Worm (Caenorhabditis elegans): ENCODE data around the gene Y37E11B.5.

The Y37E11B.5 gene

DNA sequence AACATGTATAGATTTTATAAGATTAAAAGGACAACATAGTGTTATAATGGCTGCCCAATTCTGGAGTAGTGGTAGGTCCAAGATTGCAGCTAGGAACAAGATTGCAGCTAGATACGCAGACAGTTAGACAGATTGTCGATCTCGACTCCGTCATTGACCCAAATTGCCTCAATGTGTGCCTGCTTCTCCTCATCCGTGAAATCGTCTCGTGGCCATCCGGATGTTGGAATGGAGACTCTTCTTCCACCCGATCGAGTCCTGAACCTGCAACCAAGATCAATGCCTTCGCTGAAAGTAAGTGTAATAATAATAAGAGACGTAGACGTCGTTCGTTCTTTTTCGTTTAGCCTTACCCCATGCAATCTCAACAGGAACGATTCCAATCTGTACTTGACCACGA lies 19.7 kb downstream of the Y37E11B.5 start:
- TF ChIP-seq T22C8.4 (GFP tag; IDR thresholded peaks at IDR 0.05) = no peak
- TF ChIP-seq ztf-29 (GFP tag; IDR thresholded peaks at IDR 0.05) = no peak
- TF ChIP-seq ztf-23 (GFP tag; IDR thresholded peaks at IDR 0.05) = no peak
- TF ChIP-seq tab-1 (GFP tag; IDR thresholded peaks at IDR 0.05) = no peak
- no peak for TF ChIP-seq flt-1 (GFP tag; IDR thresholded peaks at IDR 0.05)
- TF ChIP-seq ref-1 (GFP tag; conservative IDR thresholded peaks at IDR 0.05) = no peak
- TF ChIP-seq med-1 (GFP tag; optimal IDR thresholded peaks at IDR 0.05; ENCODE audit: insufficient read depth) = no peak
- no peak for TF ChIP-seq klf-2 (GFP tag; conservative IDR thresholded peaks at IDR 0.05)
- no peak for TF ChIP-seq cog-1 (tag; optimal IDR thresholded peaks at IDR 0.05)

DNA sequence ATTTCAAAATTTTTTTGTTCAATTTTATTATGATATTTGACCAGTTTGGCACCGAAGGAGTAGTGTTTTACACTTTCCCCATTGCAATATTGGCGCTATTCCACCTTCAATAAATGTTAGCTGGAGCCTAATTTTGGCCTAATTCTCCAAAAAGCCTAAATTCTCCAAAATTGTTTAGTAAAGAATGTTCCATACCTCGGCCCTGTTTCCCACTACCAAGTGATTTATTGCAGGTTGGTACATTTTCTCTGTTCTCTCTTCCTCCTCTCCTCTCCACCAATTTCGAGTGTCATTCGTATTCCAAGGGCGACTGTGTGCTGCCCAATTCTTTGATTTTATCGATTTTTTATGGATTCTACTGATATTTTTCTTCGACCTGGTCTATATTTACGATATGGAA lies 20.2 kb downstream of the Y37E11B.5 start, which contains the start of gene Y37E11B.2:
Gene Y37E11B.2, plus strand, starts transcription at position 301 of the 400 bp plus-strand sequence.
- TF ChIP-seq cog-1 (tag; optimal IDR thresholded peaks at IDR 0.05) = no peak

DNA sequence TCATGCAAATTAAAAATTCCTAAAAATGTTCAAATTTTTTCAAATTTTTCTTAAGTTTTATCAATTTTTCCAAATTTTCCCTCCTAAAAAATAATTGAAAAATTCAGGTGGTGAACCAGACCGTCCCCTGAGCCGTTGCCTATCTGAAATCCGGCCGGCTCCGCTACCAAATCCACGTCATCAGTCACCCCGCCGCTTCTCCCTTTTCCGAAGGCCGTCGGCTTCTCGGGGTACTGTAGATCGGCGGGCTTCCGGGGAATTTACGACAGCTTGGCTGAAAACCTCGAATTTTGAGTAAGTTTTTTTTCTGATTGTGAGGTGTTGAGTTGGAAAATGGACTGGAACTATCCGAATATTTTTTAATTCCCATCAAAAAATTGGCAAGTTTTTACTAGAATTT lies 27.7 kb downstream of the Y37E11B.5 start:
- no peak for TF ChIP-seq T22C8.4 (GFP tag; IDR thresholded peaks at IDR 0.05)
- TF ChIP-seq ztf-23 (GFP tag; IDR thresholded peaks at IDR 0.05) = no peak
- no peak for TF ChIP-seq klf-2 (GFP tag; conservative IDR thresholded peaks at IDR 0.05)
- no peak for TF ChIP-seq med-1 (GFP tag; optimal IDR thresholded peaks at IDR 0.05; ENCODE audit: insufficient read depth)
- TF ChIP-seq ztf-29 (GFP tag; IDR thresholded peaks at IDR 0.05) = no peak
- no peak for TF ChIP-seq ref-1 (GFP tag; conservative IDR thresholded peaks at IDR 0.05)
- TF ChIP-seq tab-1 (GFP tag; IDR thresholded peaks at IDR 0.05) = no peak
- no peak for TF ChIP-seq flt-1 (GFP tag; IDR thresholded peaks at IDR 0.05)
- no peak for TF ChIP-seq cog-1 (tag; optimal IDR thresholded peaks at IDR 0.05)

DNA sequence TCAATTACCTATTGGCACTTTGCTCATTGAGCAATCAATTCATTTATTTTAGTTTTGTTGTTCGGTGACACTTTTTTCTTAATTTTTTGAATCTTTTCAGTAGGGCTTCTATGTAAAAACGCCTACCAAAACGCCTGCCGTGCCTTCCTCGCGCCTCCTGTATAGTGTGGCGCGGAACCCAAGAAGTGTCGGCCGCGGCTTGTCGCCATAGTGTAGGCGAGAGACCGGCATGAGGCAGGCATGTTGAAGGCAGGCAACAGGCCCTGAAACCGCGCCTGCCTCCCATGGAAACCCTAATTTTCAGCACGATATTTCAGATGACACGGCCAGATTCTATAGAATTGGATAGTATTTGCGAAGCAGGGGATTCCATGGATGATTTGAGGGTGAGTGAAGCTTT lies 29.7 kb downstream of the Y37E11B.5 start, which contains the start of gene otpl-1:
Gene otpl-1, plus strand, starts transcription at position 372 of the 400 bp plus-strand sequence.
- TF ChIP-seq cog-1 (tag; optimal IDR thresholded peaks at IDR 0.05) (no peak), T22C8.4 (GFP tag; IDR thresholded peaks at IDR 0.05) (no peak), flt-1 (GFP tag; IDR thresholded peaks at IDR 0.05) (no peak), med-1 (GFP tag; optimal IDR thresholded peaks at IDR 0.05; ENCODE audit: insufficient read depth) (no peak), tab-1 (GFP tag; IDR thresholded peaks at IDR 0.05) (no peak), ztf-23 (GFP tag; IDR thresholded peaks at IDR 0.05) (no peak)

DNA sequence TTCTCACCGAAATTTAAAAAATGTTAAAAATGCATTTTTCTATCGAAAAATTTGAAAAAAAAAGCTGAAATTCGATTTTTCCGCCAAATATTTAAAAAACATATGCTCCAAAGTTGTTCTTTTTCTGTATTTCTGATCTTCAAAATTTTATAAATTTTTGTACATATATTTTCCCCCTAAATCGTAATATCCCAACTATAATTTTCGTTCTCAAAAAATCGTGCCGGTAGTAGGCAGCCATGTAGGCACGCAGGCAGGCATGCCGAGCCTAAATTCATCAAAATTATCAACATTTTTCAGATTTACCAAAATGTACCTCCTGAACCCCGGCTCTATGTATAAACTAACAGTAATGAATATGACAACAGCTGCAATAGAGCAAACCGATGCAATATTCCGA lies 33.5 kb downstream of the Y37E11B.5 start, which contains the start of gene sre-5:
Gene sre-5, plus strand, starts transcription at position 301 of the 400 bp plus-strand sequence.
- no peak for TF ChIP-seq ztf-29 (GFP tag; IDR thresholded peaks at IDR 0.05)
- TF ChIP-seq tab-1 (GFP tag; IDR thresholded peaks at IDR 0.05) = no peak
- TF ChIP-seq flt-1 (GFP tag; IDR thresholded peaks at IDR 0.05) = no peak
- no peak for TF ChIP-seq klf-2 (GFP tag; conservative IDR thresholded peaks at IDR 0.05)
- TF ChIP-seq ztf-23 (GFP tag; IDR thresholded peaks at IDR 0.05) = no peak
- no peak for TF ChIP-seq ref-1 (GFP tag; conservative IDR thresholded peaks at IDR 0.05)
- TF ChIP-seq cog-1 (tag; optimal IDR thresholded peaks at IDR 0.05) = no peak
- TF ChIP-seq med-1 (GFP tag; optimal IDR thresholded peaks at IDR 0.05; ENCODE audit: insufficient read depth) = no peak
- TF ChIP-seq T22C8.4 (GFP tag; IDR thresholded peaks at IDR 0.05) = no peak

DNA sequence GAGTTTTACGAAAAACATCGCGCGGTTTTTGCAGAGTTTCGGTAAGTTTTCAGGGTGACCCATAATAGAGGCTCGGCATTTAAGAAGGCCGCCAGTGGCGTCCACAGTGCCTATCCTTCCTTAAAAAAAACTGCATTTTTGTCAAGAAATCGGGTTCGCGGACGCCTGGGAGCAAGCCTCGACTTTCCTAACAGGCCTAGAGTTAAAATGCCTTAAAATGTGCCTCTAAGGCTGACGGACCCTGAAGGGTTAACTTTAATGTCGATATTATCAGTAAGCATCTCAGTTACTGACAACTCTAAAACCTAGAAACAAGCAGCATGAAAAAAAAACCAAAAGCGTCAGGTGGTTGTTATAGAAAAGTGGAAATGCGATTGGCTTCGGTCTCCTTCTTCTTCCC lies 39.2 kb downstream of the Y37E11B.5 start:
- TF ChIP-seq med-1 (GFP tag; optimal IDR thresholded peaks at IDR 0.05; ENCODE audit: insufficient read depth) (no peak), ztf-23 (GFP tag; IDR thresholded peaks at IDR 0.05) (no peak), ztf-29 (GFP tag; IDR thresholded peaks at IDR 0.05) (no peak), ref-1 (GFP tag; conservative IDR thresholded peaks at IDR 0.05) (no peak), cog-1 (tag; optimal IDR thresholded peaks at IDR 0.05) (no peak), klf-2 (GFP tag; conservative IDR thresholded peaks at IDR 0.05) (no peak), tab-1 (GFP tag; IDR thresholded peaks at IDR 0.05) (no peak), T22C8.4 (GFP tag; IDR thresholded peaks at IDR 0.05) (no peak), flt-1 (GFP tag; IDR thresholded peaks at IDR 0.05) (no peak)

DNA sequence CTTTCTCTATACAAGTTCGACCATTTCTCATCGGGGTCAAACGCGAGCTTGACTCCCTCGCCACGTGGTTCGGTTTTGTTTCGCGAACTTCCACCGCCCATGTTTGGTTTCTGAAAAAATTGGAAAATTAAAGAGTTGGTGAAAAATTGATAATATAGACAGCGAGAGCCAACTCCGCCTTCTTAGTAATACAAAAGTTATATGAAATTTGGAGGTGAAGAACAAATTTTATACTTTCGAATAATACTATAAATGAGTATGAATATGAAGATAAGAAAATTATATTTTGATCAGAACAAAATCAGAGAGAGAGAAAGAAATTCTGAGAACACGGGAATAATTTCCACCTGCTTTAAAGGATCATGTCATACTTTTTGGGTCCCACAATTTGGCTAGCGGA lies 41.0 kb downstream of the Y37E11B.5 start, which contains the start of gene osm-9:
Gene osm-9, minus strand, starts transcription at position 101 of the 400 bp plus-strand sequence.
- TF ChIP-seq T22C8.4 (GFP tag; IDR thresholded peaks at IDR 0.05) (no peak), tab-1 (GFP tag; IDR thresholded peaks at IDR 0.05) (no peak), ref-1 (GFP tag; conservative IDR thresholded peaks at IDR 0.05) (no peak), cog-1 (tag; optimal IDR thresholded peaks at IDR 0.05) (no peak), flt-1 (GFP tag; IDR thresholded peaks at IDR 0.05) (no peak), ztf-23 (GFP tag; IDR thresholded peaks at IDR 0.05) (no peak), ztf-29 (GFP tag; IDR thresholded peaks at IDR 0.05) (no peak), med-1 (GFP tag; optimal IDR thresholded peaks at IDR 0.05; ENCODE audit: insufficient read depth) (no peak), klf-2 (GFP tag; conservative IDR thresholded peaks at IDR 0.05) (no peak)

DNA sequence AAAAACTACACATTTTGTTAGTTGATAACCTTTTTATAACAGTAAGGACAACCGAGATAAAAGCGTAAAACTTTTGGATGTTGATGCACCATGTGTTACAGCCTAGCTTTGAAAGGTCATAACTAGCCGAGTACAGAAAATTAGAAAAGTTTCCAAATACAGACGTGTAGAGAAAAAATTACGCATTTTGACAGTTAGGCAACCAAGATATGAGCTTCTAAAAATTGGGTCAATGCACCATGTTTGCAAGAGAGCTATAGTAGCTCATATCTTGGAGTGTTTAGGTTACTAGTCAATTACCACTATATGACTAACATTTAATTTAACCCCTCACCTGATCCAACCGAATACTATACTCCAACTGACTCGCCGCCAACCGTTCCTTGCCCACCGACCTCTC lies 45.4 kb downstream of the Y37E11B.5 start:
- TF ChIP-seq ref-1 (GFP tag; conservative IDR thresholded peaks at IDR 0.05) (no peak), ztf-23 (GFP tag; IDR thresholded peaks at IDR 0.05) (no peak), T22C8.4 (GFP tag; IDR thresholded peaks at IDR 0.05) (no peak), klf-2 (GFP tag; conservative IDR thresholded peaks at IDR 0.05) (no peak), ztf-29 (GFP tag; IDR thresholded peaks at IDR 0.05) (no peak), tab-1 (GFP tag; IDR thresholded peaks at IDR 0.05) (no peak), med-1 (GFP tag; optimal IDR thresholded peaks at IDR 0.05; ENCODE audit: insufficient read depth) (no peak), flt-1 (GFP tag; IDR thresholded peaks at IDR 0.05) (no peak), cog-1 (tag; optimal IDR thresholded peaks at IDR 0.05) (no peak)

DNA sequence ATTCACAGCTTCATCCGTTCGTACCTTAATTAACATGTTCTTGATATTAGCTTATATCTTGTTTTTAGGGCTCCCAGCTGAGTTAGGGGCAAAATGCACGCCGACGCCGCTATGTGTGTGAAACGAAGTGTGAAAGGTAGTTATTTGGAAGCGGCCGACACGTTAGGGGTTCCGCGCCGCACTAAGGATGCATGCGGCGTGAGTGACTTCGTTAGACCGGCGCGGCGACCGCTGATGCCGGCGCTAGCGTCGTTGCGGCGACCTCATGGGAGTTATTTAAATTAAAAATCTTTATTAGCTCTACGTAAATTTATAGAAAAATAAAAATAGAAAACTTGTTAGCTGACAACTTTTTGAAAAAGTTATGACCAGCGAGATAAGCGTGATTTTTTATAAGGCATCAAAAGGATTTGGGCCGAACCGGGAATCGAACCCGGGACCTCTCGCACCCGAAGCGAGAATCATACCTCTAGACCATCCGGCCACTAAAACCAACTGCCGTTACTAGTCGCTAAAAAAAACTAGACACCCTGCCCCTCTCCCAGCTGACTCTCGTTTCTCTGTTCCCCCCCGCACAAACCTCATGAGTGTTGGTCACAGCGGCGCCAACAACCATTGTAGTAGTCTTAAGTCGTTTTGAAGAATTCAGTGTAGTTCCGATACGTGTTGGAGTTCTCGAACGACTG lies 46.4 kb downstream of the Y37E11B.5 start:
- TF ChIP-seq tab-1 (GFP tag; IDR thresholded peaks at IDR 0.05) (peak; percentile 85), med-1 (GFP tag; optimal IDR thresholded peaks at IDR 0.05; ENCODE audit: insufficient read depth) (no peak), cog-1 (tag; optimal IDR thresholded peaks at IDR 0.05) (peak; percentile 26), T22C8.4 (GFP tag; IDR thresholded peaks at IDR 0.05) (peak; percentile 27; the same call in 1 of the 2 replicates), ref-1 (GFP tag; conservative IDR thresholded peaks at IDR 0.05) (peak; percentile 65; the same call in 1 of the 2 replicates), ztf-23 (GFP tag; IDR thresholded peaks at IDR 0.05) (peak; percentile 61; the same call in 1 of the 2 replicates), ztf-29 (GFP tag; IDR thresholded peaks at IDR 0.05) (peak; percentile 65; the same call in 1 of the 2 replicates), klf-2 (GFP tag; conservative IDR thresholded peaks at IDR 0.05) (0 out of 2 replicates have a peak, but pooled peaks have one; percentile 26), flt-1 (GFP tag; IDR thresholded peaks at IDR 0.05) (peak; percentile 91)
